Worm (Caenorhabditis elegans): ENCODE data around the gene gbb-2.

The gbb-2 gene

DNA sequence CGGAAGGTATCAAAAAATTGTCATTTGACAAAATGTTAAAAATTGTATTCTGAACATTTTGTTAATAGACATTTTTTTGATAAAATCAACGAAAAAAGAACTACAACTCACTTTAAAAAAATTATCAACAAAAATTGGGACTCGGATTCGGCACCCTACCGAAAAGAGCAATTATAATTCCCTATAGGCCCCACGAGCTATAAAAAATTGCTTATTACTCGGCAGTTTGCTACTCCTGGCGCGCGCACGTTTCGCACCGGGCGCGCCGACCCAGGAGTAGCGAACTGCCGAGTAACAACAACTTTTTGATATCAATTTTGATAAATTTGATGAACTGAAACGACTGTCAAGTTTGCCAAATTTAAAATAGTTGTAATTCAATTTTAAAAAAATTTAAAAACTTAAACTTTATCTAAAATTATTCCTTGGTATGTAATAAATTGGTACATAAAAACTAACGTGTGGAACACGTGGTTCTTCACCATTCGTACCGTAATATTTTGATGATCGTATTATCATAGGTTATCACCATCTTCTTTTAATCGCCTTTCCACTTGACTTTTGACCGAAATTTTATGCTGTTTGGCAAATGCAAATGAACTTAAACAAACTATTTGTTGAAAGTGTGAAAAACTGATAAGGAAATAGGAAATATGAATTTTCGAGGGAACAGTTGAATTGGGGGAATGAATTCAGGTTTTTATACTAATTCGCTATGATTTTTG is 31.0 kb downstream of the gbb-2 start:
- TF ChIP-seq ref-1 (GFP tag; conservative IDR thresholded peaks at IDR 0.05), result no peak
- no peak for TF ChIP-seq cog-1 (tag; optimal IDR thresholded peaks at IDR 0.05)
- TF ChIP-seq tab-1 (GFP tag; IDR thresholded peaks at IDR 0.05), result no peak
- TF ChIP-seq ztf-23 (GFP tag; IDR thresholded peaks at IDR 0.05), result no peak
- no peak for TF ChIP-seq T22C8.4 (GFP tag; IDR thresholded peaks at IDR 0.05)
- TF ChIP-seq ztf-29 (GFP tag; IDR thresholded peaks at IDR 0.05), result no peak
- TF ChIP-seq klf-2 (GFP tag; conservative IDR thresholded peaks at IDR 0.05), result no peak
- TF ChIP-seq med-1 (GFP tag; optimal IDR thresholded peaks at IDR 0.05; ENCODE audit: insufficient read depth), result no peak
- no peak for TF ChIP-seq flt-1 (GFP tag; IDR thresholded peaks at IDR 0.05)

DNA sequence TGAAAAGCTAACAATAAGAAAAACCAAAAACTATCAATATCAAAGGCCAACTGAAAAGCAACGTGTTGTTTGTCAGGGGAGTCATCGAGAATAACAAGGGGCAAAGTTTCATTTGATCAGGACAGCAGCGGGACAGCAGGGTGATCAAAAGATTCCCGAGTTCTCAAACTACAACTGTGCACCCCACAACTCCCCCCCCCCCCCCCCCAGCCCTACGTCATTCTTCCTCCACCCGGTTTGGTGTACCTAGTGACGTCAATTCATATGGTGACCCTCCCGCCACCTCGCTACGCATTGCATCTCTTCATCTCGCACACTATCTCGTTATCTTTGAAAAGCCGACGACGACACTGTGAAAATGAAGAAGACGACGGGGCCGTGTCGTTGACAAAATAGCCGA is 32.8 kb downstream of the gbb-2 start:
- TF ChIP-seq T22C8.4 (GFP tag; IDR thresholded peaks at IDR 0.05) (no peak), ref-1 (GFP tag; conservative IDR thresholded peaks at IDR 0.05) (no peak), med-1 (GFP tag; optimal IDR thresholded peaks at IDR 0.05; ENCODE audit: insufficient read depth) (no peak), ztf-23 (GFP tag; IDR thresholded peaks at IDR 0.05) (no peak), klf-2 (GFP tag; conservative IDR thresholded peaks at IDR 0.05) (no peak), flt-1 (GFP tag; IDR thresholded peaks at IDR 0.05) (no peak), ztf-29 (GFP tag; IDR thresholded peaks at IDR 0.05) (no peak), tab-1 (GFP tag; IDR thresholded peaks at IDR 0.05) (no peak), cog-1 (tag; optimal IDR thresholded peaks at IDR 0.05) (no peak)

DNA sequence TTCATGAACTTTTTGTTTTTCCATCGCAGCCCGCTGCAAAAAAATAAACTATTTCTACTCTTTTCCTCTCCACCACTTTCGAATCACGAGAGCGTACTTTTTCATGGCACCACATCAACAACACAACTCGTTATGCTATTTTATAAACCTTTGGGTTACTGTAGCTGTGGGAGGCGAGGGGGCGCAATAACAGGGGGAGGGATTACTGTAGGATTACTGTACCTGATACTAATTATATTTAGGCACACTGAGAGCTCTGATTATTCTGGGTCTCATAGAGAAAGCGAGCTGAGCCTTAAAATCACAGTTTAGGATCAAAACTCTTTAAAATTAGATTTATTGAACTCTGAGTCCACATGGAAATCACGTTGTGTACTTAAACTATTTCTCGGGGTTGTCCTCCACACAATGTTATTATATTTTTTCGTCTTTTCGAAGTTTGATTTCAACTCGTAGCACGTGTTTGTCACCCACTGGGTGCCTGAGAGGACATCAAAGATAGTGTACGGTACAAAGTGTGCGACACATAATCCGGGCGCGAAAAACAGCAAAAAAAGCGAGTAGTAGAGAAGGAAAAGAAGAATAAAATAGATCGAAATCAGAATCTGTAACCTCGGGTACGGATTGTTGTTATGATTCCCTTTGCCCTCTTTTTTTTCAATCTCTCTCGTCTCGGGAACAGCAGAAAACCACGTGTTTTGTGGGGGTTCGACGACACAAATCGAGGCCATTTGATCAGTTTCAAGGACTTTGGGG is 34.0 kb downstream of the gbb-2 start:
- TF ChIP-seq klf-2 (GFP tag; conservative IDR thresholded peaks at IDR 0.05), result no peak
- TF ChIP-seq ztf-23 (GFP tag; IDR thresholded peaks at IDR 0.05), result no peak
- no peak for TF ChIP-seq T22C8.4 (GFP tag; IDR thresholded peaks at IDR 0.05)
- no peak for TF ChIP-seq med-1 (GFP tag; optimal IDR thresholded peaks at IDR 0.05; ENCODE audit: insufficient read depth)
- TF ChIP-seq cog-1 (tag; optimal IDR thresholded peaks at IDR 0.05), result no peak
- no peak for TF ChIP-seq tab-1 (GFP tag; IDR thresholded peaks at IDR 0.05)
- TF ChIP-seq flt-1 (GFP tag; IDR thresholded peaks at IDR 0.05), result no peak
- no peak for TF ChIP-seq ztf-29 (GFP tag; IDR thresholded peaks at IDR 0.05)
- no peak for TF ChIP-seq ref-1 (GFP tag; conservative IDR thresholded peaks at IDR 0.05)

DNA sequence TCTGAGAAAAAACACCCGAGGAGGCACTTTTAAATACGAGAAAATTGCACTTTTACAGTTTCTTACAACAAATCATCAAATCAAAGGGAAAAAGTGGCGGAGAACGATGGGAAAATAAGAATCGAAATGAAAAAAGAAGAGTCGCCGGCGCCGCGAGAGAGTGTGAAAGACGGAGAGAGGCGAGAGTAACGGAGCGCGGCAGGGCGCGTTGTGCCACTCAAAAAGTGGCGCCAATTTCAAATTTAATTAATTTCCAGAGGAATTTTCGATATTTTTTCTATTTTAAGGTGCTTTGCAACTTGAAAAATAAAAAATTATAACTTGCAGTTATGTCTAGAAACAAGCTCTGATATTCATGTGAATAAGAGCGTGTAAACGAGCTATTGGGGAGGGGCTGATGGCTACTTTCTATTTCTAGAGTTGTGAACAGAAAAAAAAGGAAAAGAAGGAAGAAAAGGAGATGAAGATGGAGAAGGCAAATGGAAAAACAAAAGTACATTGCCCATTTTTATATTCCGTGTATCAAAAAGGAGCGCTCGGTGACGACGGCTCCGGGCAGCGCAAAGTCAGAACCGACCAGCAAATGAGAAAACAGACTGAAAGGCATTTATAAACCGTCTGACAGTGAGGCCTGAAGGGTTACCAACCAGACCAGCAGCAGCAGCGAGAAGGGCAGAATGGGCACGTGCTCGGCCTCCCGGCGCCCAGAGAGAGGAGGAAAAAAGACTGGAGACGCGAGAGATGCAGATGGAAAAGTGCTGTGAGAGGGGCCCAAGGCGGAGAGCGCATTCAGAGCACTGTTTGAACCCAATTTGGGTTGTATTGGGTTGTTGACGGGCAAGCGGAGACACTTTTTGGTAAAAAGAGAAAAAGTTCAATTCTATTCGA is 35.4 kb downstream of the gbb-2 start:
- TF ChIP-seq T22C8.4 (GFP tag; IDR thresholded peaks at IDR 0.05) (no peak), tab-1 (GFP tag; IDR thresholded peaks at IDR 0.05) (no peak), ztf-29 (GFP tag; IDR thresholded peaks at IDR 0.05) (no peak), flt-1 (GFP tag; IDR thresholded peaks at IDR 0.05) (no peak), cog-1 (tag; optimal IDR thresholded peaks at IDR 0.05) (no peak), klf-2 (GFP tag; conservative IDR thresholded peaks at IDR 0.05) (no peak), med-1 (GFP tag; optimal IDR thresholded peaks at IDR 0.05; ENCODE audit: insufficient read depth) (no peak), ref-1 (GFP tag; conservative IDR thresholded peaks at IDR 0.05) (no peak), ztf-23 (GFP tag; IDR thresholded peaks at IDR 0.05) (no peak)

DNA sequence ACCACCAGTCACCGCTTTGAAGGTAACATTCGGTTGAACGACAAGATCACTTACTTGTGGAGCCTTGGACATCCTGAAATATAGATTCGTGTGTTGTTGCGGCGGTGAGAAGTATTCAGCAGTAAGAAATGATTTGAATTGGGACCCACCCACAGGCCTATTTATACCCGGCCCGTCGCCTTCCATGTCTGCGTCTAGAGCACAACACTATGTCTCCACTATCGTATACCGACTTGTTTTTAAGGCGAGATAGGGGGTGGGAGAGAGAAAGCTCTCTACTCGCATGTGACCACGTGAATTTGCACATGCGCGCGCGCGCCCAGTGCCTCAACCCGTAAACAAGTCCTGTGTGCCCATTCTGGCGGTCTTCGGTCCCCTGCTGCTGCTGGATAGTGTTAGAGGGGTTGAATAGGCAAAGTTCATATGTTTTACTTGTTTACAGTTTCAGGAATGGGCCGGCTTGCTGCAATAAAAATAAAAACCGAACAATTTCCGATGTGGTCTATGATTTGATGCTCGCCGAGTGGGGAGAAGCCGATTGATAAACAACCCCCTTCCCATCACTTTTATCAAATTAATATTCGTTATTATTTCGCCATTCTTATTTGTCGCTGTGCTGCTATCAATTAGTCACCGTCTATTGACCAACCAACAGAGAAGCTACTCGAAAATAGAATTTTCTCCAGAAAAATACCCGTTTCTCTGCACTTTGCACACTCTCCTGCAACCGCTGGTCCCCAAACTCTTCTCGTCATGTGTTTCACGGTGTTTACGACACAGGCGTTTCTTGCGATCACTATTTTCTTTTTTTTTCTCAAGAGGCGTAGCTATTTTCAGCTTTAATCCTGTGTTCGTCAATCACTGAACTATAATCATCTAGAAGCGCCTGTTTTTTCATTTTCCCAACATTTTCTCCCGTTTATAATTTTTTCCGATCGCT is 36.5 kb downstream of the gbb-2 start:
- TF ChIP-seq T22C8.4 (GFP tag; IDR thresholded peaks at IDR 0.05), result no peak
- no peak for TF ChIP-seq cog-1 (tag; optimal IDR thresholded peaks at IDR 0.05)
- TF ChIP-seq tab-1 (GFP tag; IDR thresholded peaks at IDR 0.05), result peak; percentile 63; the same call in 1 of the 2 replicates
- peak; percentile 28; the same call in 1 of the 2 replicates for TF ChIP-seq flt-1 (GFP tag; IDR thresholded peaks at IDR 0.05)

DNA sequence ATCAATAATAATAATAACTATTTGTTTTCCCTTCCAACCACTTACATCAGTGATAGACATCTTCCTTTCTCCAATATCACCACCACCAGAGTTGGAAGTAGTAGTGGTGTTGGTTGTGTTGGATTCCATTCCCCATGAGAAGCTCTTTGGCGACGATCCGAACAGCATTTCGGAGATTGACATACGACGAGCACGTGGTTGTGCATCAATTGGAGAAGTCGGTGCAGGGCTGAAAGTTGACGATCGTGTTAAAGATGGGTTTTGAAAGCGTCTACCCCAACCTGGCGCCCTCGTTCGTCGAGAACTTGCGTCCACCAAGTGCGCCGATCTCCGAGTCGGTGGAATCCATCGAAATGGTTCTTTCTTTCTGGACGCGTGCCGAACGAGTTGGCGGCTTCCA is 37.5 kb downstream of the gbb-2 start:
- TF ChIP-seq klf-2 (GFP tag; conservative IDR thresholded peaks at IDR 0.05), result no peak
- no peak for TF ChIP-seq med-1 (GFP tag; optimal IDR thresholded peaks at IDR 0.05; ENCODE audit: insufficient read depth)
- TF ChIP-seq ref-1 (GFP tag; conservative IDR thresholded peaks at IDR 0.05), result no peak
- no peak for TF ChIP-seq tab-1 (GFP tag; IDR thresholded peaks at IDR 0.05)
- TF ChIP-seq flt-1 (GFP tag; IDR thresholded peaks at IDR 0.05), result no peak
- TF ChIP-seq ztf-23 (GFP tag; IDR thresholded peaks at IDR 0.05), result no peak
- TF ChIP-seq ztf-29 (GFP tag; IDR thresholded peaks at IDR 0.05), result no peak
- TF ChIP-seq cog-1 (tag; optimal IDR thresholded peaks at IDR 0.05), result no peak
- TF ChIP-seq T22C8.4 (GFP tag; IDR thresholded peaks at IDR 0.05), result no peak

DNA sequence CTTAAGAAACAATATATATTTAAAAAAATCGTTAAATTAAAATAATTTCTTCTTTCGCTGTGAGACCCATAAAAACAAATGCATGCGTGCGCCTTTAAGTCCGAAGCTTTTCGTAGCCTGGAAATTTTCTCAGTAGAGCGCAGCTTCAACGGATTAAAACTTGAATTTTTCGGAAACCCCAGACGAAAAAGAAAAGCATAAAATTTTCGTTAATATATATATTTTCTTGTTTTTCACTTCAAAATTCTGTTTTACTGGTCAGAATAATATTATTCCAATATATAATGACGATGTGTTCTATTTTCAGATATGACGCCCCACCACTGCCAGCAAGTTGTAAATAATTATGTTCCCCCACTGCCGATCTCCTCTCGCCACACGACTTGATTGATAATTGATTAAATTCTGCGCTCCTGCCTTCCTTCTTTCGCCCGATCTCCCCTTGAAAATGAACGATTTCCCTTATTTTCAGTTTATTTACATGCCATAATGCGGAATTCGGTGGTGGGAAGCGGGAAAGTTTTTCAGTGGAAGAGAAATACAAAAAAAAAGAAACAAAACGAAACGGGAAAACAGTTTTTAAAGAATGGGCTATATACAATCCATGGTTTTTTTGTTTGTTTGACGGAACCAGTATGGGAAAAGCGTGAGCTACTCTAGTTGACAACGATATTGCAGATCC is 38.4 kb downstream of the gbb-2 start:
- TF ChIP-seq ztf-29 (GFP tag; IDR thresholded peaks at IDR 0.05) (0 out of 2 replicates have a peak, but pooled peaks have one; percentile 17), cog-1 (tag; optimal IDR thresholded peaks at IDR 0.05) (no peak)

DNA sequence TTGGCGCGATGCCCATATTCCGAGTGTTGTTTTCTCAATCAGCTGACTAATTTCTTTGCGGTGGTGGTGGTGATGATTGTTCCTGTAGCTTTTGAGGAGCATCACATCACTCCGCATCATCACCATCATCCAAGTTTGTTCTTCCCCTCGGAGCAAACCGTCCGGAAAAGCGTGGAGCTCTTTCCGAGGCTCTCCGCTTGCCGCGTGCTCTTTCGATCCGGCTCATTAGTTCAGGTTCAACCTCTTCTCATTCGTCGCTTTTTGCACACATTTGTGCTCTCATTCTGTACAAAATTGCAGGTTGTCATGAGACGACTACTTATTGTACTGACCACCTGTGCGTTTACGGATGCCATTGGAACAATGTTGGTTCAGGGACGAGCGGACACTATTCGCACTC is 41.4 kb downstream of the gbb-2 start, which contains the start of gene M01H9.5:
M01H9.5 (plus strand) TSS at position 301 of the 400 bp plus-strand sequence.
- TF ChIP-seq cog-1 (tag; optimal IDR thresholded peaks at IDR 0.05) (no peak), T22C8.4 (GFP tag; IDR thresholded peaks at IDR 0.05) (no peak), ref-1 (GFP tag; conservative IDR thresholded peaks at IDR 0.05) (no peak), flt-1 (GFP tag; IDR thresholded peaks at IDR 0.05) (no peak), med-1 (GFP tag; optimal IDR thresholded peaks at IDR 0.05; ENCODE audit: insufficient read depth) (no peak), ztf-29 (GFP tag; IDR thresholded peaks at IDR 0.05) (no peak), klf-2 (GFP tag; conservative IDR thresholded peaks at IDR 0.05) (no peak), ztf-23 (GFP tag; IDR thresholded peaks at IDR 0.05) (no peak), tab-1 (GFP tag; IDR thresholded peaks at IDR 0.05) (no peak)
